Fruit fly (Drosophila melanogaster): Measurements from ENCODE around the gene eIF5B.

eIF5B gene

dm6 chr3L:3447948-3448526, 12.7 kb downstream of the eIF5B start:
- TF ChIP-seq Eip78C (GFP tag) (peak; percentile 42), eg (GFP tag; IDR thresholded peaks at IDR 0.05) (no peak), dsx (GFP tag; optimal IDR thresholded peaks at IDR 0.05; ENCODE audit: poor library complexity, severe bottlenecking) (no peak), vri (GFP tag; optimal IDR thresholded peaks at IDR 0.05) (peak; percentile 2), CG8119 (GFP tag; IDR thresholded peaks at IDR 0.05) (no peak), svp (GFP tag) (peak; percentile 56), CG10669 (GFP tag; optimal IDR thresholded peaks at IDR 0.05) (no peak)

- peak; percentile 62 for TF ChIP-seq CG10669 (GFP tag; optimal IDR thresholded peaks at IDR 0.05)
- TF ChIP-seq Sox102F (GFP tag; optimal IDR thresholded peaks at IDR 0.05), result no peak
- no peak for TF ChIP-seq Met (GFP tag; optimal IDR thresholded peaks at IDR 0.05)
- peak; percentile 55 for TF ChIP-seq CG3919 (GFP tag; optimal IDR thresholded peaks at IDR 0.05)
- peak; percentile 33 for TF ChIP-seq net (GFP tag; optimal IDR thresholded peaks at IDR 0.05)
- TF ChIP-seq Sox14 (GFP tag; optimal IDR thresholded peaks at IDR 0.05), result peak; percentile 44
- peak; percentile 38 for TF ChIP-seq acj6 (GFP tag; optimal IDR thresholded peaks at IDR 0.05)
- TF ChIP-seq CG6854 (GFP tag; optimal IDR thresholded peaks at IDR 0.05), result no peak
- TF ChIP-seq Sox15 (GFP tag; optimal IDR thresholded peaks at IDR 0.05), result no peak
- TF ChIP-seq Ets96B (tag; optimal IDR thresholded peaks at IDR 0.05), result peak; percentile 67
- TF ChIP-seq Gug (GFP tag; IDR thresholded peaks at IDR 0.05), result peak; percentile 45
- peak; percentile 68 for TF ChIP-seq CG8119 (GFP tag; IDR thresholded peaks at IDR 0.05)
- TF ChIP-seq cyc (GFP tag; optimal IDR thresholded peaks at IDR 0.05), result no peak
- TF ChIP-seq Blimp-1 (GFP tag; optimal IDR thresholded peaks at IDR 0.05), result no peak
- peak; percentile 41 for TF ChIP-seq CG1621 (tag; optimal IDR thresholded peaks at IDR 0.05)
- TF ChIP-seq fd85E (GFP tag; optimal IDR thresholded peaks at IDR 0.05), result no peak
- TF ChIP-seq CG11762 (GFP tag; optimal IDR thresholded peaks at IDR 0.05; ENCODE audit: insufficient read depth), result no peak
- TF ChIP-seq CG16779 (tag; optimal IDR thresholded peaks at IDR 0.05), result no peak
- TF ChIP-seq esn (GFP tag; optimal IDR thresholded peaks at IDR 0.05), result no peak
- TF ChIP-seq CG6163 (GFP tag; IDR thresholded peaks at IDR 0.05), result peak; percentile 49; the same call in 2 of the 3 replicates
- TF ChIP-seq CG32006 (GFP tag; optimal IDR thresholded peaks at IDR 0.05), result peak; percentile 57
- TF ChIP-seq OdsH (GFP tag; optimal IDR thresholded peaks at IDR 0.05), result peak; percentile 46
- peak; percentile 48 for TF ChIP-seq achi (GFP tag; optimal IDR thresholded peaks at IDR 0.05)
- TF ChIP-seq dac (GFP tag; optimal IDR thresholded peaks at IDR 0.05), result no peak
- TF ChIP-seq CG8319 (GFP tag; optimal IDR thresholded peaks at IDR 0.05), result no peak
- TF ChIP-seq CG34406 (GFP tag; optimal IDR thresholded peaks at IDR 0.05), result no peak
- TF ChIP-seq CG6808 (GFP tag; optimal IDR thresholded peaks at IDR 0.05), result peak; percentile 55
- no peak for TF ChIP-seq Eip93F (GFP tag; optimal IDR thresholded peaks at IDR 0.05)
- peak in 1 of 2 experiments; percentile 57 for TF ChIP-seq ss (GFP tag; optimal IDR thresholded peaks at IDR 0.05)
- no peak for TF ChIP-seq CG31627 (GFP tag; optimal IDR thresholded peaks at IDR 0.05)
- no peak for TF ChIP-seq fkh (GFP tag; optimal IDR thresholded peaks at IDR 0.05)
- TF ChIP-seq CG9139 (GFP tag; optimal IDR thresholded peaks at IDR 0.05), result peak; percentile 24
- 0 out of 3 replicates have a peak, but pooled peaks have one; percentile 46 for TF ChIP-seq eg (GFP tag; IDR thresholded peaks at IDR 0.05)
- TF ChIP-seq Eip75B (GFP tag; optimal IDR thresholded peaks at IDR 0.05), result peak; percentile 55
- no peak for TF ChIP-seq CG11294 (GFP tag; IDR thresholded peaks at IDR 0.05)
- TF ChIP-seq spab (GFP tag; optimal IDR thresholded peaks at IDR 0.05), result peak; percentile 60
- TF ChIP-seq salr (GFP tag; optimal IDR thresholded peaks at IDR 0.05), result peak; percentile 11 to 42
- TF ChIP-seq CG4318 (GFP tag; optimal IDR thresholded peaks at IDR 0.05), result peak; percentile 24
- TF ChIP-seq CG6792 (GFP tag; optimal IDR thresholded peaks at IDR 0.05), result no peak
- no peak for TF ChIP-seq lz (GFP tag; optimal IDR thresholded peaks at IDR 0.05)
- peak; percentile 59 for TF ChIP-seq CG15336 (GFP tag; IDR thresholded peaks at IDR 0.05)
- no peak for TF ChIP-seq topi (GFP tag; optimal IDR thresholded peaks at IDR 0.05)
- no peak for TF ChIP-seq Hr39 (GFP tag; optimal IDR thresholded peaks at IDR 0.05)
- peak; percentile 37 for TF ChIP-seq Lpt (GFP tag; optimal IDR thresholded peaks at IDR 0.05)
- TF ChIP-seq Eip78C (GFP tag), result peak; percentile 82
- no peak for TF ChIP-seq vri (GFP tag; optimal IDR thresholded peaks at IDR 0.05)
Observed at dm6 chr3L:3444246-3444785, 16.5 kb downstream of the eIF5B start.
